Worm (Caenorhabditis elegans): ENCODE data around the gene gst-17.

DNA sequence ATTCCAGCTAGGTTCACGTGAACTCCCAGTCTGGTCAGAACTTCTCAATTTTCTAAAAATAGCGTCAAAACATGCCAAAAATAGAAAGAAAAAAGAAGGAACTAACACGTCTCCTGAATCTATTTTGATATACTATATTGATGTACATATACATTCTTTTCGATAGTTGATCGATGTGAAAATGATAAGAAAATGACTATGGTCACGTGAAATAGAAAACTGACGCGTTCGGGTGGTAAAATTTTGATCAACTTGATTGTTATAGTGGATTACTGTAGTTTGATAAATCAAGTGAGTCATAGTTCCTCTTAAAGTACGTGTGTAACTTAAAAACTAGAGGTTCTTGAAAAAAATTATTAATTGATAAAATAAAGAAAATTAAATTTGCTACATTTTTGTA, 33.8 kb upstream of the gst-17 start:
- no peak for TF ChIP-seq cog-1 (tag; optimal IDR thresholded peaks at IDR 0.05)
- no peak for TF ChIP-seq ref-1 (GFP tag; conservative IDR thresholded peaks at IDR 0.05)
- no peak for TF ChIP-seq T22C8.4 (GFP tag; IDR thresholded peaks at IDR 0.05)
- TF ChIP-seq ztf-29 (GFP tag; IDR thresholded peaks at IDR 0.05), result no peak
- TF ChIP-seq flt-1 (GFP tag; IDR thresholded peaks at IDR 0.05), result no peak
- TF ChIP-seq klf-2 (GFP tag; conservative IDR thresholded peaks at IDR 0.05), result no peak
- TF ChIP-seq med-1 (GFP tag; optimal IDR thresholded peaks at IDR 0.05; ENCODE audit: insufficient read depth), result no peak

Measured in whole organism, midembryonic.